Worm (Caenorhabditis elegans): Measurements from ENCODE around the gene lip-1.

The lip-1 gene

ce11 chrIV:6842470-6843008, at the start of gene lip-1:
Gene lip-1 (plus strand): TSS chrIV:6842958.
- no peak for TF ChIP-seq nhr-90 (tag; optimal IDR thresholded peaks at IDR 0.05)
- no peak for TF ChIP-seq F57A8.1 (GFP tag; optimal IDR thresholded peaks at IDR 0.05)
- no peak; the same call in 1 of the 2 replicates for TF ChIP-seq dox-1 (GFP tag; IDR thresholded peaks at IDR 0.05)
- no peak for TF ChIP-seq lag-1 (GFP tag; IDR thresholded peaks at IDR 0.05)
- TF ChIP-seq sdz-38 (tag; optimal IDR thresholded peaks at IDR 0.05) = no peak
- TF ChIP-seq efl-1 (GFP tag; optimal IDR thresholded peaks at IDR 0.05) = peak; percentile 93
- no peak for TF ChIP-seq sea-2 (GFP tag; IDR thresholded peaks at IDR 0.05)
- peak; percentile 38 for TF ChIP-seq tbp1 (GFP tag; optimal IDR thresholded peaks at IDR 0.05)
- no peak for TF ChIP-seq bed-1 (GFP tag; IDR thresholded peaks at IDR 0.05)
- TF ChIP-seq Y95B8A.8 (GFP tag; IDR thresholded peaks at IDR 0.05) = peak; percentile 82
- no peak for TF ChIP-seq B0261.1 (tag; optimal IDR thresholded peaks at IDR 0.05)
- no peak for TF ChIP-seq dpff-1 (tag; optimal IDR thresholded peaks at IDR 0.05)
- TF ChIP-seq Y67H2A.10 (GFP tag; conservative IDR thresholded peaks at IDR 0.05) = no peak
- TF ChIP-seq hlh-12 (tag; optimal IDR thresholded peaks at IDR 0.05) = no peak
- TF ChIP-seq nhr-179 (tag; optimal IDR thresholded peaks at IDR 0.05) = no peak
- no peak for TF ChIP-seq K12H6.12 (tag; optimal IDR thresholded peaks at IDR 0.05)
- no peak for TF ChIP-seq ceh-100 (GFP tag; IDR thresholded peaks at IDR 0.05)
- no peak for TF ChIP-seq nhr-120 (GFP tag; IDR thresholded peaks at IDR 0.05)
- peak; percentile 46 for TF ChIP-seq snpc-4 (GFP tag; optimal IDR thresholded peaks at IDR 0.05)
- peak in 3 of 4 experiments; percentile 33 to 77 (median 68) for TF ChIP-seq snpc-4 (tag; optimal IDR thresholded peaks at IDR 0.05)
- TF ChIP-seq D2030.7 (GFP tag; IDR thresholded peaks at IDR 0.05) = peak; percentile 74
- TF ChIP-seq lsl-1 (GFP tag; optimal IDR thresholded peaks at IDR 0.05) = peak; percentile 90
- no peak for TF ChIP-seq hrde-1 (tag; optimal IDR thresholded peaks at IDR 0.05; ENCODE audit: borderline replicate concordance)
- no peak for TF ChIP-seq madf-10 (tag; optimal IDR thresholded peaks at IDR 0.05)
- TF ChIP-seq ztf-6 (GFP tag; IDR thresholded peaks at IDR 0.05) = no peak
- no peak for TF ChIP-seq tlf-1 (GFP tag; optimal IDR thresholded peaks at IDR 0.05)
- TF ChIP-seq Y53F4B.3 (GFP tag; IDR thresholded peaks at IDR 0.05) = no peak
- no peak for TF ChIP-seq pha-4 (tag; optimal IDR thresholded peaks at IDR 0.05)
- TF ChIP-seq hsf-1 (GFP tag; IDR thresholded peaks at IDR 0.05) = peak; percentile 70; the same call in 1 of the 2 replicates
- TF ChIP-seq somi-1 (GFP tag; optimal IDR thresholded peaks at IDR 0.05) = no peak
- TF ChIP-seq pbrm-1 (GFP tag; IDR thresholded peaks at IDR 0.05) = no peak
- TF ChIP-seq ceh-58 (GFP tag; IDR thresholded peaks at IDR 0.05) = no peak
- peak; percentile 26; the same call in 1 of the 2 replicates for TF ChIP-seq hmg-1.2 (GFP tag; IDR thresholded peaks at IDR 0.05)
- TF ChIP-seq attf-5 (GFP tag; optimal IDR thresholded peaks at IDR 0.05) = no peak
- TF ChIP-seq egl-18 (GFP tag; IDR thresholded peaks at IDR 0.05) = no peak
- TF ChIP-seq ztf-22 (GFP tag; optimal IDR thresholded peaks at IDR 0.05) = no peak
- no peak for TF ChIP-seq zfh-2 (GFP tag; conservative IDR thresholded peaks at IDR 0.05)
- TF ChIP-seq F57C9.4 (tag; optimal IDR thresholded peaks at IDR 0.05) = no peak
- no peak for TF ChIP-seq chd-7 (tag; optimal IDR thresholded peaks at IDR 0.05)
- no peak for TF ChIP-seq rpc-1 (optimal IDR thresholded peaks at IDR 0.05)
- no peak for TF ChIP-seq rpc-1 (tag; optimal IDR thresholded peaks at IDR 0.05)
- no peak for TF ChIP-seq T07F8.4 (tag; optimal IDR thresholded peaks at IDR 0.05)
- TF ChIP-seq ceh-91 (GFP tag; IDR thresholded peaks at IDR 0.05) = peak; percentile 72
- no peak for TF ChIP-seq bed-2 (GFP tag; IDR thresholded peaks at IDR 0.05)
- peak; percentile 95 for TF ChIP-seq madf-6 (GFP tag; IDR thresholded peaks at IDR 0.05)
- TF ChIP-seq F33H1.4 (GFP tag; IDR thresholded peaks at IDR 0.05) = peak; percentile 72
- TF ChIP-seq unc-62 (GFP tag; optimal IDR thresholded peaks at IDR 0.05) = no peak
- peak; percentile 94 for TF ChIP-seq madf-8 (GFP tag; conservative IDR thresholded peaks at IDR 0.05)
- no peak for TF ChIP-seq ceh-27 (GFP tag; optimal IDR thresholded peaks at IDR 0.05)
- TF ChIP-seq ekl-4 (GFP tag; IDR thresholded peaks at IDR 0.05) = no peak

Data from whole organism, young adult.